Fruit fly (Drosophila melanogaster) whole organism, adult: ENCODE measurements around the gene Cyp6d4.
A peak's percentile ranks its signal among the peaks of the same experiment; 100 is the strongest.

Experiments used
- CG11617 ChIP-seq: fragments of 200-800 bp; sonication (Bioruptor generic); optimal IDR thresholded peaks from 2 replicates; lab custom pipeline; 2017; ENCODE audit warnings: mild to moderate bottlenecking, missing biosample characterization, missing genetic modification reagents, missing genetic modification characterization
- CG12768 ChIP-seq: fragments of 200-800 bp; sonication (Bioruptor generic); optimal IDR thresholded peaks from 2 replicates; lab custom pipeline; 2017; ENCODE audit warnings: missing biosample characterization, missing genetic modification characterization, mild to moderate bottlenecking, moderate library complexity, missing genetic modification reagents
- CG14711 ChIP-seq: fragments of 200-800 bp; sonication (Bioruptor generic); optimal IDR thresholded peaks from 2 replicates; lab custom pipeline; 2018; ENCODE audit warnings: missing biosample characterization, mild to moderate bottlenecking, missing genetic modification characterization, moderate library complexity
- CG1620 ChIP-seq: fragments of 200-800 bp; sonication (Bioruptor generic); optimal IDR thresholded peaks from 2 replicates; lab custom pipeline; 2016; ENCODE audit warnings: missing biosample characterization, missing genetic modification characterization
- CG33017 ChIP-seq: fragments of 200-800 bp; sonication (Bioruptor generic); optimal IDR thresholded peaks from 2 replicates; lab custom pipeline; 2018; ENCODE audit warnings: missing biosample characterization, mild to moderate bottlenecking, missing genetic modification characterization, moderate library complexity
- CG5204 ChIP-seq: fragments of 200-800 bp; sonication (Bioruptor generic); optimal IDR thresholded peaks from 2 replicates; lab custom pipeline; 2016; ENCODE audit warnings: missing biosample characterization, missing genetic modification characterization
- CG7045 ChIP-seq: fragments of 200-800 bp; sonication (Bioruptor generic); optimal IDR thresholded peaks from 2 replicates; lab custom pipeline; 2017; ENCODE audit warnings: missing biosample characterization, mild to moderate bottlenecking, missing genetic modification characterization
- CG7101 ChIP-seq: fragments of 200-800 bp; sonication (Bioruptor generic); optimal IDR thresholded peaks from 2 replicates; lab custom pipeline; 2018; ENCODE audit warnings: missing biosample characterization, mild to moderate bottlenecking, missing genetic modification characterization, moderate library complexity
- Clk ChIP-seq: fragments of 200-800 bp; sonication (Bioruptor generic); optimal IDR thresholded peaks from 2 replicates; lab custom pipeline; 2017; ENCODE audit warnings: missing biosample characterization, missing genetic modification characterization
- Crg-1 ChIP-seq: fragments of 200-800 bp; sonication (Bioruptor generic); optimal IDR thresholded peaks from 2 replicates; lab custom pipeline; 2016; ENCODE audit warnings: missing biosample characterization, missing genetic modification characterization
- Hr96 ChIP-seq: fragments of 200-800 bp; sonication (Bioruptor generic); optimal IDR thresholded peaks from 2 replicates; lab custom pipeline; 2016; ENCODE audit warnings: missing biosample characterization, missing genetic modification characterization
- Mnt ChIP-seq: fragments of 200-800 bp; sonication (Bioruptor generic); optimal IDR thresholded peaks from 2 replicates; lab custom pipeline; 2016; ENCODE audit warnings: missing biosample characterization, mild to moderate bottlenecking, missing genetic modification characterization
- bab1 ChIP-seq: fragments of 200-800 bp; sonication (Bioruptor generic); optimal IDR thresholded peaks from 3 replicates; lab custom pipeline; 2019; ENCODE audit warnings: missing biosample characterization, mild to moderate bottlenecking, missing genetic modification characterization, moderate library complexity
- cic ChIP-seq: fragments of 200-800 bp; sonication (Bioruptor generic); optimal IDR thresholded peaks from 2 replicates; lab custom pipeline; 2017; ENCODE audit warnings: missing biosample characterization, mild to moderate bottlenecking, missing genetic modification characterization, moderate library complexity
- cnc ChIP-seq, 2 experiments: fragments of >200 bp; optimal IDR thresholded peaks; 2 replicates each; lab custom pipeline; 2017
- kay ChIP-seq: fragments of 200-800 bp; sonication (Bioruptor generic); peaks from one replicate; lab custom pipeline; 2016; ENCODE audit warnings: missing biosample characterization, missing genetic modification characterization, borderline replicate concordance
- ovo ChIP-seq: fragments of 200-800 bp; sonication (Bioruptor generic); optimal IDR thresholded peaks from 2 replicates; lab custom pipeline; 2016; ENCODE audit warnings: missing biosample characterization, missing genetic modification characterization
- pad ChIP-seq: fragments of 200-800 bp; sonication (Bioruptor generic); optimal IDR thresholded peaks from 3 replicates; lab custom pipeline; 2017; ENCODE audit warnings: missing biosample characterization, missing genetic modification characterization, mild to moderate bottlenecking, moderate library complexity, missing genetic modification reagents
- tj ChIP-seq: fragments of 200-800 bp; sonication (Bioruptor generic); optimal IDR thresholded peaks from 3 replicates; lab custom pipeline; 2017; ENCODE audit warnings: missing biosample characterization, mild to moderate bottlenecking, missing genetic modification characterization, moderate library complexity
- toe ChIP-seq: fragments of 200-800 bp; sonication (Bioruptor generic); optimal IDR thresholded peaks from 2 replicates; lab custom pipeline; 2016; ENCODE audit warnings: missing biosample characterization, missing genetic modification characterization

Gene Cyp6d4

DNA sequence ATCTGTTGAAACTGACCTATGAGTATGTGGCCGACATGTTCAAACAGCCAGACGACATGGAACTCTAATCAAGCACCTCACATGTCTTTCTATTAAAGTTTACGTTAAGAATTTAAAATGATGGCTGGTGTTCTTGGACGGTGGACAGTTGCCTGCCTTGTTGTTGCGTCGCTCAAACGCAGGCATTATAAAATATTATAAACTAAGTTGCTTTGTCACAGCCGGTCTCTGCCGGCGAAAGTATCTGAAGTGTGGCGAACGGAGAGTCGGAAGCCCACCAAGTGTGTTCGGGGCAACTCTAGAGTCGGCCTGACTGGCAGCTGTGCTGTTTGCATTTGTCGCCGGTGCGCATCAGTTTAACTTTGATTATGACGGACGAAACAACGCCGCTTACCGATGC is 3.5 kb upstream of the Cyp6d4 start, which contains the start of gene cd:
Gene cd, plus strand, starts transcription at position 301 of the 400 bp plus-strand sequence.
- no peak for TF ChIP-seq CG7101 (tag; lab: Kevin White, UChicago)
- TF ChIP-seq cic = no peak
- no peak for TF ChIP-seq cnc (optimal IDR thresholded peaks at IDR 0.05; lab: Kevin White, UChicago)
- no peak for TF ChIP-seq toe

DNA sequence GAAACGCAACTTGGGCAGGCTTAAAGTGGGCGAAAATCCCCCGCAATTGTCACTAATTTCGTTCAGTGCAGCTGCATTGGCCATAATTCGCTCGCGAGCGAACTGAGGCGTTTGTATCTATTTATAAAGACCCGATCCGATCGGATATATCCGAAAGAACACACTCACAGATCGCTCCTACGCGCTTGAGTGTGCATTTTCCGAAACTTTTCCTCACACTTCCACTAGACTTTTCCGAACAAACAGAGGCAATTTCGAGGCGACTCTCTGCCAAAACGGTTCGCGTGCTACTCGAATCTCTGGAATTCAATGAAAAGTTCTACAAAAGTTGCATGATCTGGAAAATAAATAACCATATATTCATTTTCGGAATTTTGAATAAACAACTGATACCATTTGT is 3.7 kb downstream of the Cyp6d4 start, which contains the start of the genes CG6972 and CCAP:
Gene CG6972, plus strand, starts transcription at position 215 of the 400 bp plus-strand sequence.
Gene CCAP, minus strand, starts transcription at position 292 of the 400 bp plus-strand sequence.
- no peak for TF ChIP-seq toe
- TF ChIP-seq CG5204 (GFP tag; lab: Kevin White, UChicago) = no peak
- no peak for TF ChIP-seq CG14711 (tag; lab: Kevin White, UChicago)
- no peak for TF ChIP-seq cic
- TF ChIP-seq CG11617 (GFP tag; lab: Kevin White, UChicago) = no peak
- no peak for TF ChIP-seq CG1620 (GFP tag; lab: Kevin White, UChicago)
- no peak for TF ChIP-seq bab1 (GFP tag; lab: Kevin White, UChicago)
- no peak for TF ChIP-seq kay (GFP tag; lab: Kevin White, UChicago)
- TF ChIP-seq Crg-1 = no peak
- TF ChIP-seq CG33017 = no peak
- no peak for TF ChIP-seq Clk (GFP tag; lab: Kevin White, UChicago)
- no peak for TF ChIP-seq ovo
- no peak for TF ChIP-seq CG7045 (GFP tag; lab: Kevin White, UChicago)
- TF ChIP-seq CG7101 (tag; lab: Kevin White, UChicago) = no peak
- TF ChIP-seq cnc (optimal IDR thresholded peaks at IDR 0.05; lab: Kevin White, UChicago) = no peak
- no peak for TF ChIP-seq tj (GFP tag; lab: Kevin White, UChicago)
- no peak for TF ChIP-seq Mnt (GFP tag; lab: Kevin White, UChicago)
- TF ChIP-seq CG12768 (GFP tag; lab: Kevin White, UChicago) = no peak
- TF ChIP-seq pad (GFP tag; lab: Kevin White, UChicago) = no peak
- TF ChIP-seq Hr96 (GFP tag; lab: Kevin White, UChicago) = no peak

DNA sequence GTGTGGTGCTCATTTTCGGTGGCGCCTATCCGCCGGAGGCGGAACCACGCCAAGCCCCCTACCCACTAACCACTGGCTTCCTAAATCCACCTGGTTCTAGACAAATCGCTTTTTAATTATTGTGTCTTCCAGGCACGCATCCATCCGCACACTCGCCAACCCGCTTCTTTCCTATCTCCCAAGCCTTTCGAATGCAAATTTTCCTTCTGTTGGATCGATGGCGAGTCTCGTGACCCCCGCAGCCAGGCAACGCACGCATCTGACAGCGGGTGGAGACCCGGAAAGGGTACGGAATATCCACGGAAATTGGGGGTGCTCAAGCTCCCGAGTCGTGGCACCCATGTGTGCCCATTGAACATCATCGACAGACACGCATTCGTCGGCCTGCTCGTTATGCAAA is 9.1 kb downstream of the Cyp6d4 start, which contains the start of gene CG13842:
Gene CG13842, minus strand, starts transcription at position 101 of the 400 bp plus-strand sequence.
- no peak for TF ChIP-seq bab1 (GFP tag; lab: Kevin White, UChicago)
- TF ChIP-seq CG7101 (tag; lab: Kevin White, UChicago) = no peak
- TF ChIP-seq Clk (GFP tag; lab: Kevin White, UChicago) = no peak
- no peak for TF ChIP-seq ovo
- no peak for TF ChIP-seq CG33017
- TF ChIP-seq CG14711 (tag; lab: Kevin White, UChicago) = no peak
- no peak for TF ChIP-seq Hr96 (GFP tag; lab: Kevin White, UChicago)

- no peak for TF ChIP-seq CG33017
Measured at dm6 chr3R:22710662-22711061, 12.5 kb downstream of the Cyp6d4 start, which contains the start of gene CG4907. Gene CG4907, minus strand, starts transcription at chr3R:22710762.

- TF ChIP-seq CG5204 (GFP tag; lab: Kevin White, UChicago) (no peak), Hr96 (GFP tag; lab: Kevin White, UChicago) (no peak), CG1620 (GFP tag; lab: Kevin White, UChicago) (no peak), pad (GFP tag; lab: Kevin White, UChicago) (no peak)
Measured at dm6 chr3R:22717863-22718262, 19.7 kb downstream of the Cyp6d4 start.

dm6 chr3R:22718401-22718800 is 20.3 kb downstream of the Cyp6d4 start:
- TF ChIP-seq ovo (no peak), kay (GFP tag; lab: Kevin White, UChicago) (peak; percentile 79)

DNA sequence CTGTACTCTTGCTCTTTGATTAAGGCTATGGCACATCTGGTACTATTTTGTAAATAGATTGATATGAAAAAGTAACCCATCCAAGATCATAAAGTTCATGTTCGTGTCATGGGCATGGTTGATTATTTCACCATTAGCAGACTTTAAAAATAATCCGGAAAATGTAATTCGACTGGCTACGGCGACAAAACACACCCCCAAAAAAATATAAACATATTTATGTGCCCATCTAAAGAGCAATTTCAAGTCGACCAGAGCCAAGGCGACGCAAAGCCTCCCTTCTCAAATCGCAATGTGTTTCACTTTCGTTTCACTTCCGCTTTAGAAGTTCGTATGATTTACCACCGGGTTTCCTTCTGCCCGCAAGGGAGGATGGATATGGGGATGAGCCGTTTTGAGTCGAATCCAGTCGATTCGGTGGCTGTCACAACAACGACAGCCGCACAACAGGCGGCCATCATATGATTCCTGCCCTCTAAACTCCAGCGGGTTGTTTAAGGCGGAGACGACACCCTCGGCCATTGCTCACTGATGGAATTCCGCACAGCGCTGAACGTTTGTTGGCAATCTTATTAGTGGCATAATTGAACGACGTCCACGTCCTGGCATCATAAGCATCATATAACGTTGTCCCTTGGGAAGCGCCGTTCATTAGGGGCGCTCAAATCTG is 21.0 kb downstream of the Cyp6d4 start:
- TF ChIP-seq Clk (GFP tag; lab: Kevin White, UChicago) (no peak), kay (GFP tag; lab: Kevin White, UChicago) (no peak), ovo (no peak), tj (GFP tag; lab: Kevin White, UChicago) (no peak)

dm6 chr3R:22719607-22719949 is 21.5 kb downstream of the Cyp6d4 start:
- no peak for TF ChIP-seq Crg-1
- no peak for TF ChIP-seq CG5204 (GFP tag; lab: Kevin White, UChicago)
